Fruit fly (Drosophila melanogaster) whole organism, embryonic: ENCODE measurements around the gene CG7518.

Source experiments
- CG10267 ChIP-seq: fragments of 200-800 bp; sonication (Bioruptor generic); optimal IDR thresholded peaks from 2 replicates; lab custom pipeline; 2018; ENCODE audit warnings: missing biosample characterization, mild to moderate bottlenecking, missing genetic modification characterization, moderate library complexity
- CG10543 ChIP-seq: fragments of 200-800 bp; sonication (Bioruptor generic); optimal IDR thresholded peaks from 3 replicates; lab custom pipeline; 2017; ENCODE audit warnings: missing biosample characterization, mild to moderate bottlenecking, missing genetic modification characterization, moderate library complexity
- CG11696 ChIP-seq: fragments of 200-800 bp; sonication (Bioruptor generic); IDR thresholded peaks from 2 replicates; pipeline ENCODE4 v1.3.6; 2022; ENCODE audit warnings: missing biosample characterization, missing genetic modification characterization
- CG16815 ChIP-seq: fragments of 200-800 bp; sonication (Bioruptor generic); optimal IDR thresholded peaks from 3 replicates; lab custom pipeline; 2017; ENCODE audit warnings: missing biosample characterization, mild to moderate bottlenecking, missing genetic modification characterization
- CG17385 ChIP-seq: fragments of 200-800 bp; sonication (Bioruptor generic); optimal IDR thresholded peaks from 3 replicates; lab custom pipeline; 2018; ENCODE audit warnings: missing biosample characterization, mild to moderate bottlenecking, missing genetic modification characterization
- CG17568 ChIP-seq: fragments of 200-800 bp; sonication (Bioruptor generic); optimal IDR thresholded peaks from 2 replicates; lab custom pipeline; 2018; ENCODE audit warnings: missing biosample characterization, mild to moderate bottlenecking, missing genetic modification characterization, moderate library complexity
- CG18599 ChIP-seq: fragments of 200-800 bp; sonication (Bioruptor generic); optimal IDR thresholded peaks from 3 replicates; lab custom pipeline; 2017; ENCODE audit warnings: missing biosample characterization, missing genetic modification characterization, mild to moderate bottlenecking, moderate library complexity, missing genetic modification reagents
- CG18764 ChIP-seq: fragments of 200-800 bp; sonication (Bioruptor generic); optimal IDR thresholded peaks from 3 replicates; lab custom pipeline; 2016; ENCODE audit warnings: missing biosample characterization, missing genetic modification characterization
- CG34376 ChIP-seq: fragments of 200-800 bp; sonication (Bioruptor generic); optimal IDR thresholded peaks from 2 replicates; lab custom pipeline; 2018; ENCODE audit warnings: missing biosample characterization, mild to moderate bottlenecking, missing genetic modification characterization
- CG4707 ChIP-seq: fragments of 200-800 bp; sonication (Bioruptor generic); optimal IDR thresholded peaks from 2 replicates; lab custom pipeline; 2018; ENCODE audit warnings: missing biosample characterization, mild to moderate bottlenecking, missing genetic modification characterization, moderate library complexity
- CG4730 ChIP-seq: fragments of 200-800 bp; sonication (Bioruptor generic); IDR thresholded peaks from 2 replicates; pipeline ENCODE4 v1.3.6; 2022; ENCODE audit warnings: missing biosample characterization, missing genetic modification characterization
- CG6765 ChIP-seq: fragments of 200-800 bp; sonication (Bioruptor generic); optimal IDR thresholded peaks from 3 replicates; lab custom pipeline; 2017; ENCODE audit warnings: missing biosample characterization, mild to moderate bottlenecking, missing genetic modification characterization
- CG7372 ChIP-seq: fragments of 200-800 bp; sonication (Bioruptor generic); IDR thresholded peaks from 2 replicates; pipeline ENCODE4 v1.3.6; 2022; ENCODE audit warnings: missing biosample characterization, missing genetic modification characterization
- CG7745 ChIP-seq: fragments of 200-800 bp; sonication (Bioruptor generic); optimal IDR thresholded peaks from 2 replicates; lab custom pipeline; 2018; ENCODE audit warnings: missing biosample characterization, mild to moderate bottlenecking, missing genetic modification characterization, moderate library complexity
- CG7928 ChIP-seq: fragments of 200-800 bp; sonication (Bioruptor generic); optimal IDR thresholded peaks from 2 replicates; lab custom pipeline; 2017; ENCODE audit warnings: missing biosample characterization, mild to moderate bottlenecking, missing genetic modification characterization
- GATAe ChIP-seq: fragments of 200-800 bp; sonication (Bioruptor generic); conservative IDR thresholded peaks from 2 replicates; pipeline ENCODE4 v1.3.6; 2022; ENCODE audit warnings: missing biosample characterization, missing genetic modification characterization
- Hey ChIP-seq: fragments of 200-800 bp; sonication (Bioruptor generic); optimal IDR thresholded peaks from 3 replicates; lab custom pipeline; 2018; ENCODE audit warnings: missing biosample characterization, mild to moderate bottlenecking, missing genetic modification characterization
- Hr3 ChIP-seq: fragments of 200-800 bp; sonication (Bioruptor generic); optimal IDR thresholded peaks from 3 replicates; lab custom pipeline; 2016; ENCODE audit warnings: missing biosample characterization, missing genetic modification characterization
- MESR4 ChIP-seq: fragments of 200-800 bp; sonication (Bioruptor generic); optimal IDR thresholded peaks from 2 replicates; lab custom pipeline; 2018; ENCODE audit warnings: missing biosample characterization, mild to moderate bottlenecking, missing genetic modification characterization, moderate library complexity
- NK7.1 ChIP-seq: fragments of 200-800 bp; sonication (Bioruptor generic); optimal IDR thresholded peaks from 3 replicates; lab custom pipeline; 2016; ENCODE audit warnings: missing biosample characterization, missing genetic modification characterization
- Oli ChIP-seq: fragments of 200-800 bp; sonication (Bioruptor generic); optimal IDR thresholded peaks from 2 replicates; lab custom pipeline; 2018; ENCODE audit warnings: missing biosample characterization, mild to moderate bottlenecking, missing genetic modification characterization, moderate library complexity
- cwo ChIP-seq: fragments of 200-800 bp; sonication (Bioruptor generic); optimal IDR thresholded peaks from 3 replicates; lab custom pipeline; 2017; ENCODE audit warnings: missing biosample characterization, missing genetic modification characterization, mild to moderate bottlenecking, moderate library complexity, missing genetic modification reagents
- exex ChIP-seq: fragments of 200-800 bp; sonication (Bioruptor generic); optimal IDR thresholded peaks from 4 replicates; lab custom pipeline; 2018; ENCODE audit warnings: missing biosample characterization, mild to moderate bottlenecking, missing genetic modification characterization, moderate library complexity
- fd3F ChIP-seq: fragments of 200-800 bp; sonication (Bioruptor generic); optimal IDR thresholded peaks from 2 replicates; lab custom pipeline; 2018; ENCODE audit warnings: missing biosample characterization, mild to moderate bottlenecking, missing genetic modification characterization, moderate library complexity
- grn ChIP-seq: fragments of 200-800 bp; sonication (Bioruptor generic); optimal IDR thresholded peaks from 3 replicates; lab custom pipeline; 2017; ENCODE audit warnings: missing biosample characterization, missing genetic modification characterization
- jing ChIP-seq: fragments of 200-800 bp; sonication (Bioruptor generic); optimal IDR thresholded peaks from 2 replicates; lab custom pipeline; 2018; ENCODE audit warnings: missing biosample characterization, mild to moderate bottlenecking, missing genetic modification characterization
- lab ChIP-seq: fragments of 200-800 bp; sonication (Bioruptor generic); optimal IDR thresholded peaks from 3 replicates; lab custom pipeline; 2017; ENCODE audit warnings: missing biosample characterization, missing genetic modification characterization, mild to moderate bottlenecking, moderate library complexity, missing genetic modification reagents
- maf-S ChIP-seq: fragments of 200-800 bp; sonication (Bioruptor generic); optimal IDR thresholded peaks from 2 replicates; lab custom pipeline; 2016; ENCODE audit warnings: missing biosample characterization, missing genetic modification characterization
- mirr ChIP-seq: fragments of 200-800 bp; sonication (Bioruptor generic); optimal IDR thresholded peaks from 3 replicates; lab custom pipeline; 2018; ENCODE audit warnings: missing biosample characterization, mild to moderate bottlenecking, missing genetic modification characterization
- oc ChIP-seq: fragments of 200-800 bp; sonication (Bioruptor generic); optimal IDR thresholded peaks from 2 replicates; lab custom pipeline; 2018; ENCODE audit warnings: missing biosample characterization, mild to moderate bottlenecking, missing genetic modification characterization, moderate library complexity
- sd ChIP-seq: fragments of 200-800 bp; sonication (Bioruptor generic); optimal IDR thresholded peaks from 3 replicates; lab custom pipeline; 2018; ENCODE audit warnings: missing biosample characterization, mild to moderate bottlenecking, missing genetic modification characterization, moderate library complexity
- sr ChIP-seq: fragments of 200-800 bp; sonication (Bioruptor generic); IDR thresholded peaks from 3 replicates; pipeline ENCODE4 v1.3.6; 2022; ENCODE audit warnings: missing biosample characterization, missing genetic modification characterization
- sug ChIP-seq: fragments of 200-800 bp; optimal IDR thresholded peaks from 2 replicates; lab custom pipeline; 2019; ENCODE audit warnings: missing biosample characterization, mild to moderate bottlenecking, missing genetic modification characterization, moderate library complexity
- vnd ChIP-seq: fragments of 200-800 bp; sonication (Bioruptor generic); IDR thresholded peaks from 3 replicates; pipeline ENCODE4 v1.3.6; 2022; ENCODE audit warnings: missing biosample characterization, missing genetic modification characterization; ENCODE audit not compliant: partially characterized antibody

The CG7518 gene

DNA sequence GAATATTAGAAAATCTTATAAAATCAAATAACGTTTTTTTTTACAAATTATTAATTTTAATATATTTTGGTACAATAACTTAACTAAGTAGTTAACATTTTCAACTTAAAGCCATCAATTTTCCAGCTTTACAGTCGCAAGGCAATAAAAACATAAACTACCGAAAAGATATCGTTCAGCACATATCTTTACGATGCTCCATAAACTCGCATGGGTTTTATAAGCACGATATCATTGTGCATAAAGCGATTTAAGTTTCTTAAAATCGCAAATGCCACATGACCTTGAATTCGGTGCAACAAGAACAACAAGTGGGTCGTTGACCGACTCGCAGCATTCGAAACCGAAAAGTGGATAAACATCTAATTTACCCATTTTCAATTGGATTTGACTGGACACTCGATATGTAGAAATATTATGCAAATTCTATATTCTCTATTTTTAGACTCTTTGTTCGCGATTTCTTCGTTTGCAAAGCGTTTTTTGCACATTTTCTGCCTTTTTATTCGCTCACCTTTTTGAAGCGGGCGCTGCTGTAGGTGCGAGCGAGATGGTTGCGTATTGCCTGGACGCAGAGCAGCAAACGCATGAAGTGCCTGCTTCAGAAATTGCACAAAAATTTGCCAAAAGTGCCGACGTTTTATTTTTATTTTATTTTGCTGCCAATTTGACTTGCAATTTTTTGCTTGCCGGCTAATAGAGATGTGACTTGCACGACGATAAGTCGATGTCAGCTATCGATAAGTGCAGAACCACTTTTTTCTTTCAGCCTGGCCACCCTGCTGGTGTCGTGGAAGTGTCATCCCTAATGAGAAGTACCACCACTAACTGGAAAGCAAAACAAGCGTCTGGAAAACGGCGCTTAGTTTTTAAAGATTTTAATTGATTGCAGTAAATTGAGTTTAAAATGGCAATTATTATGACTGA, 36.7 kb upstream of the CG7518 start, which contains the start of gene Spc25 (continued):
- TF ChIP-seq CG7372 (GFP tag; lab: Robert Waterston, UW) = no peak

DNA sequence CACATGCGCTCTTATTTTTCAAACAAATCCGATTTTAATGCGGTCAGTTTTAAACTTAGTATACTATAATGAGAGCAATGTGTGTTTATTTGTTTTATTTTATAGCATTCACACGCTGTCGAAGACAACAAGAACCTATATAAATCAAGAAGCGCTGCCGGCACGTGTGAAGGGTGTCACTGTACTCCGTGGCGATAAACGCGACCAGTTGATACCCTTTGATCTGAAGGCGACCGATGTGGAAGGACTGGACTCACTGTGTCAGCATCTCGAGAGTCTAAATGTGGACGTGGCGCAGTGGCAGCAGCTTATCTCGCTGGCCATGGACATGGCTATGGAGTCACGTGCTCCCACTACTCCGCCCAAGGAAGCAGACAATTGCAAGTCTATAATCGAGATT, 35.3 kb upstream of the CG7518 start:
- TF ChIP-seq sr (no peak), cwo (GFP tag; lab: Kevin White, UChicago) (peak; percentile 9)

DNA sequence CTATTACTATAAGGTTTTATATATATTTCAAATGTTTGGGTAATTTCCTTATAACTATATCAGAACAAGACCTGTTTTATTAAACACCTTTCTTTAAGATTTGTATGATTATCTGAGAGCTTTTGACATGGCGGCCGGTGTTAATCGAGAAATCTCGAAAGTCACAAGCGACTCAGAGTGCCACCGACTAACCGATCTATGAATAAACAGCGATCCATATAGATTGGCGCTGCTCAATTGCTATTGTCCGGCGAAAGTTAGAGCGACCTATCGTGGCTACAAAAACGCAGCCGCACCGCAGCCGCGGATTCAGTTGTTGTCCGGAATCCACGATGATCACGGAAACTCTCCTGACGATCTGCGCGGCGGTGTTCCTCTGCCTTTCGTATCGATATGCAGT, 34.4 kb upstream of the CG7518 start, which contains the start of gene Cyp304a1:
Gene Cyp304a1 (plus strand): TSS at position 301 of the 400 bp plus-strand sequence.
- no peak for TF ChIP-seq CG17385 (GFP tag; lab: Kevin White, UChicago)
- no peak for TF ChIP-seq oc (tag; lab: Kevin White, UChicago)

DNA sequence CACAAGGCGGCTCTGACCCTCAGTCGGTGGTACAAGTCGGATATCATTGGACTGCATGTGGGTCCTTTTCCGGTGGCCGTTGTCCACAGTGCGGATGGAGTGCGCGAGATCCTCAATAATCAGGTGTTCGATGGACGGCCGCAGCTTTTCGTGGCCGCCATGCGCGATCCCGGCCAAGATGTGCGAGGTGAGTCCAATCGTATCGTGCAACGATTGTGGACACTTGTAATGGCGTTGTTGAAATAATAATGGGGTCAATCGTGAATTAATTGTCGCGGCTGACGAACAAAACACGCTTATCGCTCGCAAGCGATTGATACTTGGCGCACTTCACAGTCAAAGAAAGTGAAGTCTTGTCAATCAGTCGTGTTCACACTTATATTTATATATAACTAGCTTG, 33.8 kb upstream of the CG7518 start:
- TF ChIP-seq fd3F (GFP tag; lab: Kevin White, UChicago) (no peak), exex (tag; lab: Kevin White, UChicago) (peak; percentile 44)

DNA sequence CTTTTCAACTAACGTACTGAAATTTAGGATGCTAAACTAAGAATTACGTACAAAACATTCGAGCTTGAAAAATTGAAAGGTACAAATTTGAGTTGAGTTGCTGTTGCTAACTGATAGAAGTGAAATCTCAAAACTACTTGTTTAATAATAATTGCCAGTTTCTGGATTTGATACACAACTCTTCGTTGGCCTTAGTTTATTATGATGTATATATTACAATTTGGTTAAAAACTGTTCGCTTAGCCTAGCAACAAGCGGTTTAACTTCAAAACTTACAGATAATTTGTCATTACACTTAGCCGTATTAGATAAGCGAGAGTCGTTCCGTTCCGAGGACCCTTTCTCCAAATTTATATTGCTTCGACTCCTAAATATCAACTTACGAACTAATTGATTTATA, 30.3 kb upstream of the CG7518 start, which contains the start of the genes CG14384 and grsm:
Gene CG14384 (minus strand): TSS at position 101 of the 400 bp plus-strand sequence.
Gene grsm (minus strand): TSS at position 101 of the 400 bp plus-strand sequence.
- no peak for TF ChIP-seq CG18764 (GFP tag; lab: Kevin White, UChicago)
- no peak for TF ChIP-seq Hr3
- TF ChIP-seq NK7.1 (GFP tag; lab: Kevin White, UChicago) = no peak
- no peak for TF ChIP-seq CG11696 (GFP tag; lab: Robert Waterston, UW)
- TF ChIP-seq CG6765 (GFP tag; lab: Kevin White, UChicago) = no peak
- TF ChIP-seq CG10267 (tag; lab: Kevin White, UChicago) = no peak
- TF ChIP-seq grn = no peak
- no peak for TF ChIP-seq jing (GFP tag; lab: Kevin White, UChicago)
- no peak for TF ChIP-seq CG4730 (GFP tag; lab: Robert Waterston, UW)
- no peak for TF ChIP-seq Oli (tag; lab: Kevin White, UChicago)
- TF ChIP-seq CG4707 (GFP tag; lab: Kevin White, UChicago) = no peak
- TF ChIP-seq maf-S (GFP tag; lab: Kevin White, UChicago) = no peak

DNA sequence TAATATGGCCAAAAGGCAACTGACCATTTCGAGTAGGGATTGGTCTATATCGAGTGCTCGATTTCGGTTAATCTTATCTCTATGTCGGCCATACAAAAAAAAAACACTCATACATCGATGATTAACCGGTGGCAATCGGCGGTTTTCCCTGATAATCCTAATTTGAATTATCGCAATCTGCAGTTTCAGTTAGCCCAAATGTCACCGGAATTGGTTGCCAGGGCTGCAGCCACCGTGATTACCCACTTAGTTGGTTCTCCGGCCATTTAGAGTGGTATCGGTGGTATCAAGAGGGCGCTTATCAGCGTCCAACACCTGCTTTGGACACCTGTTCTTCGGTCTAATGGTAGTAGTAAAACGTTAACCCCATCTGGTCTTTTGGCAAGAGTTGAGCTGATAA, 25.8 kb upstream of the CG7518 start:
- TF ChIP-seq CG7745 (tag; lab: Kevin White, UChicago) = no peak
- TF ChIP-seq MESR4 (GFP tag; lab: Kevin White, UChicago) = no peak
- peak; percentile 8 for TF ChIP-seq CG18599 (GFP tag; lab: Kevin White, UChicago)
- TF ChIP-seq Hey (tag; lab: Kevin White, UChicago) = peak; percentile 92
- TF ChIP-seq GATAe (GFP tag; lab: Robert Waterston, UW) = peak; percentile 76
- TF ChIP-seq CG34376 = peak; percentile 78
- TF ChIP-seq CG7928 (GFP tag; lab: Kevin White, UChicago) = peak; percentile 57
- peak; percentile 98 for TF ChIP-seq exex (tag; lab: Kevin White, UChicago)
- peak; percentile 3 for TF ChIP-seq lab (GFP tag; lab: Kevin White, UChicago)
- peak; percentile 80 for TF ChIP-seq sug (tag; lab: Kevin White, UChicago)
- peak; percentile 35; the same call in 1 of the 3 replicates for TF ChIP-seq vnd (GFP tag; lab: Robert Waterston, UW)
- TF ChIP-seq mirr (GFP tag; lab: Kevin White, UChicago) = peak; percentile 63
- TF ChIP-seq CG16815 (GFP tag; lab: Kevin White, UChicago) = no peak
- peak; percentile 10 for TF ChIP-seq CG10543 (GFP tag; lab: Kevin White, UChicago)
- peak; percentile 61 for TF ChIP-seq sd (tag; lab: Kevin White, UChicago)
- peak; percentile 81 for TF ChIP-seq grn
- no peak for TF ChIP-seq CG17568 (GFP tag; lab: Kevin White, UChicago)
